Worm (Caenorhabditis elegans): Measurements from ENCODE around the gene Y38H6A.1.

ce11 chrV:20376070-20376469, 50.6 kb downstream of the Y38H6A.1 start:
- no peak for TF ChIP-seq aha-1 (tag; optimal IDR thresholded peaks at IDR 0.05)
- TF ChIP-seq mep-1 (tag; optimal IDR thresholded peaks at IDR 0.05) = no peak
- no peak for TF ChIP-seq nhr-71 (tag; optimal IDR thresholded peaks at IDR 0.05)
- TF ChIP-seq aly-2 (tag; optimal IDR thresholded peaks at IDR 0.05) = no peak
- no peak for TF ChIP-seq isw-1 (GFP tag; IDR thresholded peaks at IDR 0.05)
- no peak for TF ChIP-seq lin-14 (GFP tag; optimal IDR thresholded peaks at IDR 0.05)
- TF ChIP-seq fkh-10 (GFP tag; optimal IDR thresholded peaks at IDR 0.05) = no peak
- TF ChIP-seq mdl-1 (tag; optimal IDR thresholded peaks at IDR 0.05) = no peak
- TF ChIP-seq sptf-1 (tag; optimal IDR thresholded peaks at IDR 0.05) = no peak
- TF ChIP-seq skn-1 (tag; optimal IDR thresholded peaks at IDR 0.05) = no peak
- no peak for TF ChIP-seq ces-1 (GFP tag; optimal IDR thresholded peaks at IDR 0.05)
- no peak for TF ChIP-seq nhr-28 (tag; optimal IDR thresholded peaks at IDR 0.05)
- TF ChIP-seq fkh-8 (tag; optimal IDR thresholded peaks at IDR 0.05) = no peak
- no peak for TF ChIP-seq efl-1 (optimal IDR thresholded peaks at IDR 0.05)
- no peak for TF ChIP-seq efl-1 (GFP tag; optimal IDR thresholded peaks at IDR 0.05 in 1 of 2)

Data from whole organism, L1 larva.